Fruit fly (Drosophila melanogaster) whole organism, wandering third instar larva: ENCODE results near the gene Tsp3A.

Source experiments
- Sp1 ChIP-seq: fragments of 200-800 bp; sonication (Bioruptor generic); optimal IDR thresholded peaks from 3 replicates; lab custom pipeline; 2019; ENCODE audit warnings: missing biosample characterization, mild to moderate bottlenecking, missing genetic modification characterization, moderate library complexity
- sage ChIP-seq: fragments of 200-800 bp; sonication (Bioruptor generic); optimal IDR thresholded peaks from 2 replicates; lab custom pipeline; 2016; ENCODE audit warnings: missing biosample characterization, mild to moderate bottlenecking, missing genetic modification characterization
- woc ChIP-seq: sonication (Bioruptor generic); optimal IDR thresholded peaks from 2 replicates; lab custom pipeline; 2016; ENCODE audit warnings: missing biosample characterization, mild to moderate bottlenecking, missing genetic modification characterization

DNA sequence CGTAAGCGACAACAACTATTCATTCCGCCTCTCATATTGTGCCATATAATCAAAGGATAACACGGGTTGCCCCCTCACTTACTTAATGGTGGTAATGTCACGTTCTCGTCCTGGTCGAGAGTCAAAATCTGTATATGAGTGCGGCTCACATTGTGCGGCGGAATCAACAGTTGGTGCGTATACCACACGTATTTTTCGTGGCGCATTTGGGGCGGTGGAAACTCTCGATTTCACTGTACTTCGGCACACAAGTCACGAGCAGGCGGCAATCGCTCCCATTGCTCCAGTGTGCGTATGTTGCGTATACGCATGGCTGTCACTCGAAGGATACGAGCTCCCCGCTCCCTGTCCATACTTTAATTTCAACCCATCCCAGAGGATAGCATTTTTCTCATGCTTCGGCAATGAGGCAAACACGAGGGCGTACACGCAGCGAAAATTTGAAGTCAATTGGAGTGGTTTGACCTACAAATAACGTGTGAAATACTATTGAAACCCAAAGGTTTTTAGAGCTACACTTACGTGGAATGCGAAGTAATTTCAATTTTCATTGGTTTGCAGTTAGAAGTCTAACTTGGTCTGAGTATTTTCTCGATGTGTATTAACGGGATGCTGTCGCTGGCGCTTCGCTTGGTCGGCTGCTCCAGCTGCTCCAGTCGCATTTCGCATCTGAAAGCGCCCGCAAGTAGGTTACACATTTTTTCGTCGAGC is 37.6 kb downstream of the Tsp3A start:
- TF ChIP-seq Sp1 (GFP tag; lab: Kevin White, UChicago): no peak
- no peak for TF ChIP-seq sage (GFP tag; lab: Kevin White, UChicago)
- no peak for TF ChIP-seq woc (GFP tag; lab: Kevin White, UChicago)
